Fruit fly (Drosophila melanogaster): ENCODE data around the gene Ccp84Ag.

Gene Ccp84Ag

dm6 chr3R:6662613-6663288, 23.8 kb upstream of the Ccp84Ag start (continued):
- TF ChIP-seq Abd-B (GFP tag; optimal IDR thresholded peaks at IDR 0.05) (no peak), zen (tag; optimal IDR thresholded peaks at IDR 0.05) (peak; percentile 45), Oaz (GFP tag; IDR thresholded peaks at IDR 0.05) (no peak), CG9817 (tag; optimal IDR thresholded peaks at IDR 0.05) (no peak), h (optimal IDR thresholded peaks at IDR 0.05) (no peak), Hsf (GFP tag; optimal IDR thresholded peaks at IDR 0.05) (no peak), CG12659 (GFP tag; optimal IDR thresholded peaks at IDR 0.05) (no peak), Hr39 (optimal IDR thresholded peaks at IDR 0.05) (peak; percentile 65), CG13287 (GFP tag; IDR thresholded peaks at IDR 0.05; ENCODE audit: partially characterized antibody) (no peak), Nf-YB (GFP tag; optimal IDR thresholded peaks at IDR 0.05) (no peak), ken (GFP tag; IDR thresholded peaks at IDR 0.05) (no peak), CG33557 (GFP tag; optimal IDR thresholded peaks at IDR 0.05) (no peak), Lpt (GFP tag; optimal IDR thresholded peaks at IDR 0.05) (no peak), amos (GFP tag; IDR thresholded peaks at IDR 0.05; ENCODE audit: partially characterized antibody) (0 out of 2 replicates have a peak, but pooled peaks have one; percentile 4), CG6272 (GFP tag; IDR thresholded peaks at IDR 0.05) (no peak; the same call in 1 of the 2 replicates), Ravus (GFP tag; IDR thresholded peaks at IDR 0.05) (no peak), CG10979 (tag; optimal IDR thresholded peaks at IDR 0.05) (peak; percentile 38), dimm (GFP tag; IDR thresholded peaks at IDR 0.05) (no peak), CG34422 (GFP tag; IDR thresholded peaks at IDR 0.05) (no peak), tin (GFP tag; optimal IDR thresholded peaks at IDR 0.05) (no peak), sug (tag; optimal IDR thresholded peaks at IDR 0.05) (no peak), Sry-β (GFP tag; optimal IDR thresholded peaks at IDR 0.05) (no peak), Mrtf (GFP tag; IDR thresholded peaks at IDR 0.05) (no peak), Ets97D (GFP tag; optimal IDR thresholded peaks at IDR 0.05) (no peak), fru (optimal IDR thresholded peaks at IDR 0.05) (no peak), CG17385 (GFP tag; optimal IDR thresholded peaks at IDR 0.05) (no peak), CG12236 (GFP tag; optimal IDR thresholded peaks at IDR 0.05) (no peak), E2f1 (GFP tag; IDR thresholded peaks at IDR 0.05) (no peak), Dref (GFP tag; IDR thresholded peaks at IDR 0.05) (no peak), CG16813 (GFP tag; IDR thresholded peaks at IDR 0.05; ENCODE audit: partially characterized antibody) (0 out of 3 replicates have a peak, but pooled peaks have one; percentile 21), CG9797 (GFP tag; optimal IDR thresholded peaks at IDR 0.05) (no peak), nom (GFP tag; optimal IDR thresholded peaks at IDR 0.05) (no peak), CG14667 (GFP tag; IDR thresholded peaks at IDR 0.05) (no peak), tll (GFP tag; optimal IDR thresholded peaks at IDR 0.05) (peak in 1 of 2 experiments; percentile 46), nau (GFP tag; optimal IDR thresholded peaks at IDR 0.05) (no peak), CG17802 (tag; optimal IDR thresholded peaks at IDR 0.05) (no peak), ase (GFP tag; IDR thresholded peaks at IDR 0.05) (no peak), sens (GFP tag) (peak; percentile 68), MESR4 (GFP tag; optimal IDR thresholded peaks at IDR 0.05) (no peak), Elba2 (GFP tag; optimal IDR thresholded peaks at IDR 0.05) (peak; percentile 28), HmgZ (tag; optimal IDR thresholded peaks at IDR 0.05) (no peak), vnd (GFP tag; IDR thresholded peaks at IDR 0.05; ENCODE audit: partially characterized antibody) (no peak), row (GFP tag; IDR thresholded peaks at IDR 0.05) (0 out of 3 replicates have a peak, but pooled peaks have one; percentile 15), gem (tag; optimal IDR thresholded peaks at IDR 0.05) (no peak), CG14860 (GFP tag; IDR thresholded peaks at IDR 0.05; ENCODE audit: partially characterized antibody) (no peak), CG4404 (GFP tag; IDR thresholded peaks at IDR 0.05) (peak; percentile 48; the same call in 1 of the 2 replicates), zf30C (GFP tag; optimal IDR thresholded peaks at IDR 0.05) (peak; percentile 91), CG11093 (GFP tag; IDR thresholded peaks at IDR 0.05) (no peak), D (optimal IDR thresholded peaks at IDR 0.05) (no peak), D (GFP tag; optimal IDR thresholded peaks at IDR 0.05) (no peak), bcd (GFP tag; optimal IDR thresholded peaks at IDR 0.05) (no peak)

All from whole organism, embryonic.